Fruit fly (Drosophila melanogaster) whole organism, wandering third instar larva: ENCODE measurements around the gene CG3407.

Experiments used
- Abd-B ChIP-seq: fragments of >200 bp; optimal IDR thresholded peaks from 2 replicates; lab custom pipeline; 2017; ENCODE audit warnings: missing biosample characterization, missing genetic modification characterization
- CG32264 ChIP-seq: fragments of 200-800 bp; sonication (Bioruptor generic); optimal IDR thresholded peaks from 2 replicates; lab custom pipeline; 2016; ENCODE audit warnings: missing biosample characterization, missing genetic modification characterization
- CG9705 ChIP-seq: fragments of 200-800 bp; sonication (Bioruptor generic); optimal IDR thresholded peaks from 2 replicates; lab custom pipeline; 2018; ENCODE audit warnings: missing biosample characterization, mild to moderate bottlenecking, missing genetic modification characterization
- CrebA ChIP-seq: fragments of 200-800 bp; sonication (Bioruptor generic); optimal IDR thresholded peaks from 2 replicates; lab custom pipeline; 2016; ENCODE audit warnings: missing biosample characterization, mild to moderate bottlenecking, missing genetic modification characterization, borderline replicate concordance
- Dfd ChIP-seq: fragments of >200 bp; optimal IDR thresholded peaks from 2 replicates; lab custom pipeline; 2017; ENCODE audit warnings: missing biosample characterization, missing genetic modification characterization
- Dif ChIP-seq: fragments of 200-275, 200-300 bp; sonication (Bioruptor generic); optimal IDR thresholded peaks from 2 replicates; lab custom pipeline; 2018; ENCODE audit warnings: missing biosample characterization, missing genetic modification characterization; ENCODE audit not compliant: partially characterized antibody
- GATAd ChIP-seq: sonication (Bioruptor generic); optimal IDR thresholded peaks from 2 replicates; lab custom pipeline; 2016; ENCODE audit warnings: missing biosample characterization, missing genetic modification characterization
- HLH106 ChIP-seq: fragments of 200-800 bp; optimal IDR thresholded peaks from 3 replicates; lab custom pipeline; 2019; ENCODE audit warnings: missing biosample characterization, mild to moderate bottlenecking, missing genetic modification characterization, moderate library complexity
- Hnf4 ChIP-seq: fragments of 200-800 bp; sonication (Bioruptor generic); optimal IDR thresholded peaks from 2 replicates; lab custom pipeline; 2016; ENCODE audit warnings: missing biosample characterization, mild to moderate bottlenecking, missing genetic modification characterization
- Hr78 ChIP-seq: fragments of >200 bp; optimal IDR thresholded peaks from 2 replicates; lab custom pipeline; 2017; ENCODE audit warnings: missing biosample characterization, missing genetic modification characterization
- Hr83 ChIP-seq: fragments of 200-300 bp; sonication (Bioruptor generic); optimal IDR thresholded peaks from 2 replicates; lab custom pipeline; 2016; ENCODE audit warnings: missing biosample characterization, mild to moderate bottlenecking, missing genetic modification characterization, moderate library complexity; ENCODE audit not compliant: poor library complexity, severe bottlenecking
- Jra ChIP-seq: sonication (Bioruptor generic); optimal IDR thresholded peaks from 2 replicates; lab custom pipeline; 2016; ENCODE audit warnings: missing biosample characterization, missing genetic modification characterization
- Mio ChIP-seq: sonication (Bioruptor generic); optimal IDR thresholded peaks from 2 replicates; lab custom pipeline; 2016; ENCODE audit warnings: missing biosample characterization, missing genetic modification characterization
- Myc ChIP-seq: fragments of >200 bp; optimal IDR thresholded peaks from 2 replicates; lab custom pipeline; 2017
- N ChIP-seq: fragments of >200 bp; optimal IDR thresholded peaks from 2 replicates; lab custom pipeline; 2018; ENCODE audit warnings: missing biosample characterization, missing external identifiers, missing genetic modification characterization
- OdsH ChIP-seq: fragments of 200-800 bp; sonication (Bioruptor generic); optimal IDR thresholded peaks from 2 replicates; lab custom pipeline; 2016; ENCODE audit warnings: missing biosample characterization, mild to moderate bottlenecking, missing genetic modification characterization
- Rel ChIP-seq, 2 experiments: fragments of 200-800 bp; sonication (Bioruptor generic) in 1 of 2; optimal IDR thresholded peaks; 2 replicates in 1 of 2; 3 replicates in 1 of 2; lab custom pipeline; 2016 to 2019; ENCODE audit warnings: mild to moderate bottlenecking in 2 of 2, missing biosample characterization in 2 of 2, missing genetic modification characterization in 2 of 2, moderate library complexity in 1 of 2
- Sp1 ChIP-seq: fragments of 200-800 bp; sonication (Bioruptor generic); optimal IDR thresholded peaks from 3 replicates; lab custom pipeline; 2019; ENCODE audit warnings: missing biosample characterization, mild to moderate bottlenecking, missing genetic modification characterization, moderate library complexity
- Vsx2 ChIP-seq: fragments of 200-300, 225-300 bp; sonication (Bioruptor generic); optimal IDR thresholded peaks from 2 replicates; lab custom pipeline; 2018; ENCODE audit warnings: missing biosample characterization, missing genetic modification characterization; ENCODE audit not compliant: partially characterized antibody
- br ChIP-seq: fragments of 200-800 bp; sonication (Bioruptor generic); optimal IDR thresholded peaks from 2 replicates; lab custom pipeline; 2016; ENCODE audit warnings: missing biosample characterization, missing genetic modification characterization
- brk ChIP-seq: fragments of 200-800 bp; sonication (Bioruptor generic); optimal IDR thresholded peaks from 2 replicates; lab custom pipeline; 2016; ENCODE audit warnings: missing biosample characterization, mild to moderate bottlenecking, missing genetic modification characterization
- dl ChIP-seq, 2 experiments: fragments of 175-275, 200-275 bp in 1 of 2; fragments of 200-275 bp in 1 of 2; sonication (Bioruptor generic); optimal IDR thresholded peaks; lab custom pipeline; 2018; ENCODE audit warnings: mild to moderate bottlenecking in 2 of 2, missing biosample characterization in 2 of 2, missing genetic modification characterization in 2 of 2, moderate library complexity in 2 of 2; ENCODE audit not compliant: partially characterized antibody in 2 of 2, insufficient read depth in 1 of 2
- dmrt93B ChIP-seq: fragments of 200-800 bp; sonication (Bioruptor generic); optimal IDR thresholded peaks from 2 replicates; lab custom pipeline; 2018; ENCODE audit warnings: missing biosample characterization, mild to moderate bottlenecking, missing genetic modification characterization
- dsf ChIP-seq: sonication (Bioruptor generic); optimal IDR thresholded peaks from 2 replicates; lab custom pipeline; 2016; ENCODE audit warnings: missing biosample characterization, missing genetic modification characterization, borderline replicate concordance
- ey ChIP-seq: fragments of 200-800 bp; sonication (Bioruptor generic); optimal IDR thresholded peaks from 2 replicates; lab custom pipeline; 2016; ENCODE audit warnings: missing biosample characterization, missing genetic modification characterization
- foxo ChIP-seq, 2 experiments: fragments of 200-800 bp; sonication (Bioruptor generic); optimal IDR thresholded peaks; 2 replicates in 1 of 2; 3 replicates in 1 of 2; lab custom pipeline; 2016 to 2017; ENCODE audit warnings: missing biosample characterization in 2 of 2, missing genetic modification characterization in 2 of 2
- fru ChIP-seq: fragments of 200-800 bp; sonication (Bioruptor generic); optimal IDR thresholded peaks from 3 replicates; lab custom pipeline; 2016; ENCODE audit warnings: missing biosample characterization, mild to moderate bottlenecking, missing genetic modification characterization
- h ChIP-seq: fragments of 200-800 bp; sonication (Bioruptor generic); optimal IDR thresholded peaks from 3 replicates; lab custom pipeline; 2016; ENCODE audit warnings: missing biosample characterization, mild to moderate bottlenecking, missing genetic modification characterization
- jim ChIP-seq: fragments of 175-275, 200-325 bp; sonication (Bioruptor generic); optimal IDR thresholded peaks from 2 replicates; lab custom pipeline; 2016; ENCODE audit warnings: missing biosample characterization, mild to moderate bottlenecking, missing genetic modification characterization
- lola ChIP-seq: fragments of >200 bp; optimal IDR thresholded peaks from 2 replicates; lab custom pipeline; 2017; ENCODE audit warnings: missing biosample characterization, missing genetic modification characterization
- pan ChIP-seq: fragments of >200 bp; optimal IDR thresholded peaks from 2 replicates; lab custom pipeline; 2017
- psq ChIP-seq: fragments of 200-800 bp; sonication (Bioruptor generic); optimal IDR thresholded peaks from 3 replicates; lab custom pipeline; 2017; ENCODE audit warnings: missing biosample characterization, mild to moderate bottlenecking, missing genetic modification characterization, moderate library complexity
- rgr ChIP-seq: fragments of 200-800 bp; sonication (Bioruptor generic); optimal IDR thresholded peaks from 3 replicates; lab custom pipeline; 2016; ENCODE audit warnings: missing biosample characterization, mild to moderate bottlenecking, missing genetic modification characterization
- sage ChIP-seq: fragments of 200-800 bp; sonication (Bioruptor generic); optimal IDR thresholded peaks from 2 replicates; lab custom pipeline; 2016; ENCODE audit warnings: missing biosample characterization, mild to moderate bottlenecking, missing genetic modification characterization
- sv ChIP-seq: fragments of 200-800 bp; sonication (Bioruptor generic); optimal IDR thresholded peaks from 3 replicates; lab custom pipeline; 2016; ENCODE audit warnings: missing biosample characterization, missing genetic modification characterization
- tai ChIP-seq: sonication (Bioruptor generic); optimal IDR thresholded peaks from 2 replicates; lab custom pipeline; 2016; ENCODE audit warnings: missing biosample characterization, missing genetic modification characterization
- usp ChIP-seq: fragments of >200 bp; optimal IDR thresholded peaks from 2 replicates; lab custom pipeline; 2017; ENCODE audit warnings: missing biosample characterization, missing genetic modification characterization
- woc ChIP-seq: sonication (Bioruptor generic); optimal IDR thresholded peaks from 2 replicates; lab custom pipeline; 2016; ENCODE audit warnings: missing biosample characterization, mild to moderate bottlenecking, missing genetic modification characterization

CG3407 gene

DNA sequence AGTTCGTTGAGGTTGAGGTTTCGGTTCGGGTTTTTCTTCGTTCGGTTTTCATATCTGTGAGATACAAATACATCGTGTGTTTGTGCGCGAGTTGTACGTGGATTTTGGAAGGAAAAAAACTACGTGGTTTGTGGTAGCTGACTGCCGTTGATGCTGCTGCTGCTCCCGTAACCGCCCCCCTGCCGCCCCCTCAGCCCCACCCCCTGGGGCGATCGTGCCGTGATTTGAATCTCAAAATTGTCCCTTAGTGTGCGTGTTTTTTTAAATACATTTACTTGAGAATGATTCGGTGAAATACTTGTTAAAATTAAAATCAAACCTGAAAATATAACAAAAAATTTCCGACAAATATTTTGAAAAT lies 41.2 kb downstream of the CG3407 start:
- TF ChIP-seq tai (GFP tag; lab: Kevin White, UChicago) (no peak), ey (no peak), woc (GFP tag; lab: Kevin White, UChicago) (no peak), HLH106 (tag; lab: Kevin White, UChicago) (no peak), Jra (no peak), Dfd (GFP tag; lab: Kevin White, UChicago) (peak; percentile 4)

DNA sequence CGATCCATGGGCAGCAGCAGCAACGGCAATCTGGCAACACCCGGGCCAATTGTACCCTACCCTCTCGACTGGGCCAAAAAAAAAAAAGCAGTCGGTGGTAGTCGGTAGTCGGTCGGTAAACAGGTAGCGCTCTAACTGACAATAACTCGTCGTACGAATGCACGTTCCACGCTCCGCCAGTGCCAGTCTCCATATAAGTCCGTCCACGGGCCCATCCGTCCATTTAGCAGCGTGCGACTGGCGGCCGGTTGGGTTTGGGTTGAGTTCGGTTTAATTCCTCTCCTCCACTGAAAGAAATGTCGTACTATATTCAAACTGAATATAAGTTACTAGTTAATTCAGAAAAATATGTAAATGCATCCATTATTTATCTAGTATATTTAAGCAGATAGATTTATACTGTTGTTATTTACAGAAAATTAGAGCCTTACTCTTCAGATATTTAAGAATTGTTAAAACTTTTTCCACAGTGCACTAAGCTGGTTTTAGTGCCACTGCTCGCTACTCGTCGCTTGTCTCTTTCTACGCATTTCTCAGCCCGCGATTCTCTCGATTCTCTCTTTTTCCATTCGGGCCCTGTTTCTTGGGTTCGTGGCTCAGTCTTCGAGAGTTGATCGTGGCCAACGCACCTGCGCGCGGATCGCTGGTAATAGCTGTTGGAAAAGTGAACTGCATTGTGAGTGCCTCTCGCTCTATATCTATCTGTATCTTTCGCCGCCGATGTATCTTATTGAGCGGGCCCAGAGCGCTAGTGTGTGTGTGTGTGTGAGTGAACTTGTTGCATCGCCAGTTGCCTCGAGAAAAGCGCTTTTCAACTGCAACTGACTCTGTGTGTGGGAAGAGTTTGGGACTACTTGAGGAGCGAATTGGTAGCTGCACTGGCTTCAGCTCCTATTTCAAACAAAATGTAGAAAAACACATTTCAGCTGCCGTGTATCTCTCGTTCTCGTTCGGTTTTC lies 41.8 kb downstream of the CG3407 start, which contains the start of gene bowl:
Gene bowl, plus strand, starts transcription at position 592 of the 959 bp plus-strand sequence.
- peak; percentile 99 for TF ChIP-seq Sp1 (GFP tag; lab: Kevin White, UChicago)
- TF ChIP-seq Mio (GFP tag; lab: Kevin White, UChicago), result peak; percentile 60
- no peak for TF ChIP-seq lola
- TF ChIP-seq CG9705 (GFP tag; lab: Kevin White, UChicago), result peak; percentile 78
- TF ChIP-seq dsf, result peak; percentile 92
- TF ChIP-seq Vsx2, result peak; percentile 94
- peak; percentile 94 for TF ChIP-seq HLH106 (tag; lab: Kevin White, UChicago)
- peak; percentile 97 for TF ChIP-seq brk (GFP tag; lab: Kevin White, UChicago)
- TF ChIP-seq tai (GFP tag; lab: Kevin White, UChicago), result peak; percentile 96
- peak; percentile 98 for TF ChIP-seq ey
- TF ChIP-seq Dfd (GFP tag; lab: Kevin White, UChicago), result peak; percentile 13
- TF ChIP-seq sage (GFP tag; lab: Kevin White, UChicago), result peak; percentile 95
- TF ChIP-seq GATAd (GFP tag; lab: Kevin White, UChicago), result peak; percentile 84
- no peak for TF ChIP-seq pan (lab: Kevin White, UChicago)
- peak; percentile 88 for TF ChIP-seq CrebA (GFP tag; lab: Kevin White, UChicago)
- peak; percentile 98 for TF ChIP-seq Hnf4
- peak; percentile 92 for TF ChIP-seq dmrt93B (GFP tag; lab: Kevin White, UChicago)
- peak; percentile 62 to 67 for TF ChIP-seq dl (GFP tag; optimal IDR thresholded peaks at IDR 0.05; lab: Kevin White, UChicago; ENCODE audit: insufficient read depth in 1 of 2, partially characterized antibody in 2 of 2)
- TF ChIP-seq psq, result peak; percentile 97
- TF ChIP-seq foxo (GFP tag; optimal IDR thresholded peaks at IDR 0.05; lab: Kevin White, UChicago), result peak; percentile 84 to 98
- TF ChIP-seq Hr78 (GFP tag; lab: Kevin White, UChicago), result no peak
- TF ChIP-seq Rel (GFP tag; optimal IDR thresholded peaks at IDR 0.05; lab: Kevin White, UChicago), result peak; percentile 93
- peak; percentile 78 for TF ChIP-seq Rel (tag; optimal IDR thresholded peaks at IDR 0.05; lab: Kevin White, UChicago)
- peak; percentile 98 for TF ChIP-seq br
- TF ChIP-seq N (GFP tag; lab: Kevin White, UChicago), result no peak
- peak; percentile 89 for TF ChIP-seq CG32264 (GFP tag; lab: Kevin White, UChicago)
- TF ChIP-seq Abd-B (GFP tag; lab: Kevin White, UChicago), result no peak
- TF ChIP-seq sv (GFP tag; lab: Kevin White, UChicago), result peak; percentile 97
- TF ChIP-seq Hr83 (GFP tag; lab: Kevin White, UChicago), result peak; percentile 79
- peak; percentile 79 for TF ChIP-seq Dif
- TF ChIP-seq rgr (GFP tag; lab: Kevin White, UChicago), result peak; percentile 96
- no peak for TF ChIP-seq Myc (lab: Kevin White, UChicago)
- TF ChIP-seq woc (GFP tag; lab: Kevin White, UChicago), result peak; percentile 96
- TF ChIP-seq jim (GFP tag; lab: Kevin White, UChicago), result peak; percentile 86
- peak; percentile 99 for TF ChIP-seq fru (GFP tag; lab: Kevin White, UChicago)
- peak; percentile 99 for TF ChIP-seq h
- TF ChIP-seq Jra, result peak; percentile 97
- TF ChIP-seq OdsH (GFP tag; lab: Kevin White, UChicago), result peak; percentile 99
- TF ChIP-seq usp (GFP tag; lab: Kevin White, UChicago), result no peak
